Fruit fly (Drosophila melanogaster): ENCODE data around the gene CG42588.

CG42588 gene

DNA sequence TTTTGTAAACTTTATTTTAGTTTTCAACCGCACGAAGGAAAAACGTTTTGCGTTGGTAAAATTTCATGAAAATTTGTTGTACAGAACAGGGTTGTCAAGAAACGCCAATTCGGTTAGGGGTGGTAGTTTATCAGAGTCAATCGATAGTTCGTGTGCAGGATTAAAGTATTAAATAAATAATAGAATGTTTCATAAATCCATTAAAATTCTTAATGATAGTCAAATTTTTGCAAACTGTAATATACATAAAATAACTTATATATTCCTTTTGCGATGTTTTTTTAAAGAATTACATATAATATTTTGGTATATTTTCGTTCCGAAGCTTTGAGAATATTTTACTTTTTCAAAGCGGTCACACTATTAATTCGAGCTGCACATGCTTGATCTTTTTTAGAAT lies at the start of gene CG42588, which contains the start of gene Sf3a2 (continued):
- TF ChIP-seq CG11504 (tag; optimal IDR thresholded peaks at IDR 0.05): no peak
- TF ChIP-seq pzg (GFP tag; optimal IDR thresholded peaks at IDR 0.05): peak; percentile 66
- TF ChIP-seq cg (GFP tag; optimal IDR thresholded peaks at IDR 0.05): no peak
- TF ChIP-seq CG2202 (tag; optimal IDR thresholded peaks at IDR 0.05): peak; percentile 2
- no peak for TF ChIP-seq CG1647 (GFP tag; optimal IDR thresholded peaks at IDR 0.05)
- TF ChIP-seq CG12391 (tag; optimal IDR thresholded peaks at IDR 0.05): peak; percentile 88
- peak; percentile 86 for TF ChIP-seq Med (GFP tag)
- TF ChIP-seq CG6689 (GFP tag; IDR thresholded peaks at IDR 0.05): peak; percentile 60; the same call in 1 of the 2 replicates
- peak; percentile 83 for TF ChIP-seq sna (GFP tag; IDR thresholded peaks at IDR 0.05; ENCODE audit: partially characterized antibody)
- no peak for TF ChIP-seq aop (GFP tag; IDR thresholded peaks at IDR 0.05)
- TF ChIP-seq CG14965 (GFP tag; optimal IDR thresholded peaks at IDR 0.05; ENCODE audit: borderline replicate concordance): no peak
- TF ChIP-seq Doc2 (GFP tag; IDR thresholded peaks at IDR 0.05): no peak
- TF ChIP-seq CG33213 (GFP tag; optimal IDR thresholded peaks at IDR 0.05): no peak
- no peak for TF ChIP-seq pita (GFP tag; optimal IDR thresholded peaks at IDR 0.05)
- TF ChIP-seq CG2129 (GFP tag; IDR thresholded peaks at IDR 0.05; ENCODE audit: partially characterized antibody): peak; percentile 50
- TF ChIP-seq CG2712 (tag; optimal IDR thresholded peaks at IDR 0.05): peak; percentile 84
- peak; percentile 85 for TF ChIP-seq YL-1 (GFP tag; optimal IDR thresholded peaks at IDR 0.05)
- no peak for TF ChIP-seq scrt (GFP tag; optimal IDR thresholded peaks at IDR 0.05)
- TF ChIP-seq ap (GFP tag; IDR thresholded peaks at IDR 0.05): peak; percentile 30; the same call in 1 of the 2 replicates
- TF ChIP-seq klu (GFP tag; IDR thresholded peaks at IDR 0.05): peak; percentile 60
- peak; percentile 78 for TF ChIP-seq HmgZ (tag; optimal IDR thresholded peaks at IDR 0.05)
- TF ChIP-seq salm (tag; optimal IDR thresholded peaks at IDR 0.05): no peak
- TF ChIP-seq CG14667 (GFP tag; IDR thresholded peaks at IDR 0.05): no peak; the same call in 1 of the 2 replicates
- TF ChIP-seq Dfd (GFP tag; optimal IDR thresholded peaks at IDR 0.05): no peak
- peak; percentile 68 for TF ChIP-seq CG4404 (GFP tag; IDR thresholded peaks at IDR 0.05)
- no peak for TF ChIP-seq dimm (GFP tag; IDR thresholded peaks at IDR 0.05)
- TF ChIP-seq exex (tag; optimal IDR thresholded peaks at IDR 0.05): no peak
- TF ChIP-seq CG6683 (GFP tag; optimal IDR thresholded peaks at IDR 0.05): no peak
- peak; percentile 88; the same call in 1 of the 2 replicates for TF ChIP-seq vvl (GFP tag; IDR thresholded peaks at IDR 0.05)
- TF ChIP-seq CG30403 (GFP tag; optimal IDR thresholded peaks at IDR 0.05): peak; percentile 72
- TF ChIP-seq CG11456 (GFP tag; IDR thresholded peaks at IDR 0.05): peak; percentile 89
- TF ChIP-seq repo (GFP tag; optimal IDR thresholded peaks at IDR 0.05): no peak
- no peak for TF ChIP-seq CG13894 (tag; optimal IDR thresholded peaks at IDR 0.05)
- no peak for TF ChIP-seq onecut (GFP tag; IDR thresholded peaks at IDR 0.05)
- no peak for TF ChIP-seq ash1 (GFP tag; optimal IDR thresholded peaks at IDR 0.05)
- peak; percentile 68; the same call in 1 of the 2 replicates for TF ChIP-seq ranshi (GFP tag; IDR thresholded peaks at IDR 0.05)
- TF ChIP-seq so (GFP tag; IDR thresholded peaks at IDR 0.05): no peak
- TF ChIP-seq CG2116 (GFP tag; optimal IDR thresholded peaks at IDR 0.05): peak; percentile 83
- no peak for TF ChIP-seq ac (GFP tag; optimal IDR thresholded peaks at IDR 0.05)
- TF ChIP-seq Six4 (GFP tag; optimal IDR thresholded peaks at IDR 0.05): peak; percentile 29
- TF ChIP-seq slou (GFP tag; optimal IDR thresholded peaks at IDR 0.05): peak; percentile 36
- TF ChIP-seq Poxn (GFP tag; IDR thresholded peaks at IDR 0.05): no peak
- peak; percentile 34; the same call in 1 of the 2 replicates for TF ChIP-seq danr (GFP tag; IDR thresholded peaks at IDR 0.05)
- no peak for TF ChIP-seq CG7556 (GFP tag; optimal IDR thresholded peaks at IDR 0.05)
- peak; percentile 83 for TF ChIP-seq CG17829 (tag; optimal IDR thresholded peaks at IDR 0.05)
- no peak for TF ChIP-seq crol (GFP tag; IDR thresholded peaks at IDR 0.05)
- TF ChIP-seq dmrt99B (tag; optimal IDR thresholded peaks at IDR 0.05): no peak
- TF ChIP-seq sens (GFP tag): peak; percentile 93
- TF ChIP-seq Hr51 (GFP tag; optimal IDR thresholded peaks at IDR 0.05): peak in 1 of 2 experiments; percentile 28
- peak; percentile 47 for TF ChIP-seq ems (GFP tag; optimal IDR thresholded peaks at IDR 0.05)
- TF ChIP-seq rib (GFP tag; IDR thresholded peaks at IDR 0.05): 0 out of 2 replicates have a peak, but pooled peaks have one; percentile 24
